Fruit fly (Drosophila melanogaster) whole organism, wandering third instar larva: ENCODE measurements around the gene CG43896.

Experiments
- CG9705 ChIP-seq: fragments of 200-800 bp; sonication (Bioruptor generic); optimal IDR thresholded peaks from 2 replicates; lab custom pipeline; 2018; ENCODE audit warnings: missing biosample characterization, mild to moderate bottlenecking, missing genetic modification characterization
- Dfd ChIP-seq: fragments of >200 bp; optimal IDR thresholded peaks from 2 replicates; lab custom pipeline; 2017; ENCODE audit warnings: missing biosample characterization, missing genetic modification characterization
- HLH106 ChIP-seq: fragments of 200-800 bp; optimal IDR thresholded peaks from 3 replicates; lab custom pipeline; 2019; ENCODE audit warnings: missing biosample characterization, mild to moderate bottlenecking, missing genetic modification characterization, moderate library complexity
- Hr78 ChIP-seq: fragments of >200 bp; optimal IDR thresholded peaks from 2 replicates; lab custom pipeline; 2017; ENCODE audit warnings: missing biosample characterization, missing genetic modification characterization
- Jra ChIP-seq: sonication (Bioruptor generic); optimal IDR thresholded peaks from 2 replicates; lab custom pipeline; 2016; ENCODE audit warnings: missing biosample characterization, missing genetic modification characterization
- Mio ChIP-seq: sonication (Bioruptor generic); optimal IDR thresholded peaks from 2 replicates; lab custom pipeline; 2016; ENCODE audit warnings: missing biosample characterization, missing genetic modification characterization
- dsf ChIP-seq: sonication (Bioruptor generic); optimal IDR thresholded peaks from 2 replicates; lab custom pipeline; 2016; ENCODE audit warnings: missing biosample characterization, missing genetic modification characterization, borderline replicate concordance
- ey ChIP-seq: fragments of 200-800 bp; sonication (Bioruptor generic); optimal IDR thresholded peaks from 2 replicates; lab custom pipeline; 2016; ENCODE audit warnings: missing biosample characterization, missing genetic modification characterization
- lola ChIP-seq: fragments of >200 bp; optimal IDR thresholded peaks from 2 replicates; lab custom pipeline; 2017; ENCODE audit warnings: missing biosample characterization, missing genetic modification characterization
- psq ChIP-seq: fragments of 200-800 bp; sonication (Bioruptor generic); optimal IDR thresholded peaks from 3 replicates; lab custom pipeline; 2017; ENCODE audit warnings: missing biosample characterization, mild to moderate bottlenecking, missing genetic modification characterization, moderate library complexity
- tai ChIP-seq: sonication (Bioruptor generic); optimal IDR thresholded peaks from 2 replicates; lab custom pipeline; 2016; ENCODE audit warnings: missing biosample characterization, missing genetic modification characterization
- usp ChIP-seq: fragments of >200 bp; optimal IDR thresholded peaks from 2 replicates; lab custom pipeline; 2017; ENCODE audit warnings: missing biosample characterization, missing genetic modification characterization

- no peak for TF ChIP-seq Dfd (GFP tag; lab: Kevin White, UChicago)
- TF ChIP-seq tai (GFP tag; lab: Kevin White, UChicago) = no peak
- no peak for TF ChIP-seq Jra (GFP tag; lab: Kevin White, UChicago)
- no peak for TF ChIP-seq usp (GFP tag; lab: Kevin White, UChicago)
- TF ChIP-seq dsf = no peak
- TF ChIP-seq Hr78 (GFP tag; lab: Kevin White, UChicago) = no peak
- no peak for TF ChIP-seq ey (GFP tag; lab: Kevin White, UChicago)
- TF ChIP-seq CG9705 (GFP tag; lab: Kevin White, UChicago) = no peak
- TF ChIP-seq psq = no peak
- TF ChIP-seq Mio (GFP tag; lab: Kevin White, UChicago) = no peak
- no peak for TF ChIP-seq lola (GFP tag; lab: Kevin White, UChicago)
- no peak for TF ChIP-seq HLH106 (tag; lab: Kevin White, UChicago)
Observed at dm6 chr3L:12023137-12023792, 47.4 kb downstream of the CG43896 start.
